Worm (Caenorhabditis elegans) whole organism, late embryonic: ENCODE data around the gene smf-2.

Source experiments
- F13H6.1 ChIP-seq: sonication (generic microtip); optimal IDR thresholded peaks from 2 replicates; lab custom pipeline; 2016; ENCODE audit warnings: missing genetic modification characterization, missing compliant biosample characterization
- K09A11.1 ChIP-seq: sonication (generic microtip); optimal IDR thresholded peaks from 2 replicates; lab custom pipeline; 2017; ENCODE audit warnings: antibody characterized with exemption, mild to moderate bottlenecking, missing genetic modification characterization, missing compliant biosample characterization; ENCODE audit not compliant: insufficient read depth
- T23F11.4 ChIP-seq: fragments of 200-800 bp; sonication (Bioruptor generic); optimal IDR thresholded peaks from 2 replicates; lab custom pipeline; 2018; ENCODE audit warnings: mild to moderate bottlenecking, missing genetic modification characterization, missing compliant biosample characterization
- Y22D7AL.16 ChIP-seq: sonication (generic microtip); optimal IDR thresholded peaks from 2 replicates; lab custom pipeline; 2016; ENCODE audit warnings: missing genetic modification characterization, missing compliant biosample characterization
- ceh-14 ChIP-seq: sonication (generic microtip); optimal IDR thresholded peaks from 2 replicates; lab custom pipeline; 2016; ENCODE audit warnings: missing genotype, missing genetic modification characterization, missing compliant biosample characterization
- ceh-18 ChIP-seq: sonication (generic microtip); optimal IDR thresholded peaks from 2 replicates; lab custom pipeline; 2016; ENCODE audit warnings: missing genetic modification characterization, missing compliant biosample characterization
- ceh-19 ChIP-seq: fragments of 200-800 bp; sonication (Bioruptor generic); optimal IDR thresholded peaks from 2 replicates; lab custom pipeline; 2018; ENCODE audit warnings: mild to moderate bottlenecking, missing genetic modification characterization, missing compliant biosample characterization
- ceh-22 ChIP-seq: sonication (generic microtip); optimal IDR thresholded peaks from 2 replicates; lab custom pipeline; 2017; ENCODE audit warnings: missing biosample characterization, missing genetic modification characterization
- ceh-24 ChIP-seq: sonication (generic microtip); optimal IDR thresholded peaks from 2 replicates; lab custom pipeline; 2016; ENCODE audit warnings: mild to moderate bottlenecking, missing genetic modification characterization, missing compliant biosample characterization
- ceh-30 ChIP-seq: fragments of 150-350 bp; optimal IDR thresholded peaks from 2 replicates; lab custom pipeline; 2014; ENCODE audit warnings: missing biosample characterization, missing genetic modification characterization
- ceh-31 ChIP-seq: sonication (generic microtip); optimal IDR thresholded peaks from 2 replicates; lab custom pipeline; 2016; ENCODE audit warnings: missing genetic modification characterization, missing compliant biosample characterization
- ceh-34 ChIP-seq: sonication (generic microtip); optimal IDR thresholded peaks from 2 replicates; lab custom pipeline; 2016; ENCODE audit warnings: mild to moderate bottlenecking, missing genetic modification characterization, missing compliant biosample characterization
- dmd-4 ChIP-seq: sonication (generic microtip); optimal IDR thresholded peaks from 2 replicates; lab custom pipeline; 2016; ENCODE audit warnings: borderline replicate concordance, missing genetic modification characterization, missing compliant biosample characterization
- dve-1 ChIP-seq: sonication (generic microtip); optimal IDR thresholded peaks from 2 replicates; lab custom pipeline; 2017; ENCODE audit warnings: antibody characterized with exemption, mild to moderate bottlenecking, missing genetic modification characterization, missing compliant biosample characterization
- elt-2 ChIP-seq: sonication (generic microtip); optimal IDR thresholded peaks from 2 replicates; lab custom pipeline; 2016; ENCODE audit warnings: missing genetic modification reagents, missing genetic modification characterization, missing compliant biosample characterization
- elt-4 ChIP-seq: sonication (generic microtip); optimal IDR thresholded peaks from 2 replicates; lab custom pipeline; 2016; ENCODE audit warnings: missing genetic modification characterization, missing compliant biosample characterization
- eyg-1 ChIP-seq: sonication (generic microtip); optimal IDR thresholded peaks from 2 replicates; lab custom pipeline; 2016; ENCODE audit warnings: missing genotype, missing genetic modification characterization, missing compliant biosample characterization
- hlh-30 ChIP-seq: sonication (generic microtip); optimal IDR thresholded peaks from 2 replicates; lab custom pipeline; 2017; ENCODE audit warnings: antibody characterized with exemption, missing genetic modification characterization, missing compliant biosample characterization; ENCODE audit not compliant: insufficient read depth
- hlh-8 ChIP-seq: sonication (generic microtip); optimal IDR thresholded peaks from 2 replicates; lab custom pipeline; 2016; ENCODE audit warnings: missing genotype, missing genetic modification characterization, missing compliant biosample characterization
- nfya-1 ChIP-seq: sonication (generic microtip); optimal IDR thresholded peaks from 2 replicates; lab custom pipeline; 2017; ENCODE audit warnings: missing genetic modification characterization, mild to moderate bottlenecking, missing compliant biosample characterization, antibody characterized with exemption, moderate library complexity
- npax-4 ChIP-seq: sonication (generic microtip); optimal IDR thresholded peaks from 2 replicates; lab custom pipeline; 2016; ENCODE audit warnings: missing genetic modification characterization, missing compliant biosample characterization
- odd-2 ChIP-seq: sonication (generic microtip); optimal IDR thresholded peaks from 2 replicates; lab custom pipeline; 2017; ENCODE audit warnings: antibody characterized with exemption, mild to moderate bottlenecking, missing genetic modification characterization, missing compliant biosample characterization
- pat-9 ChIP-seq: fragments of 200-800 bp; sonication (Bioruptor generic); optimal IDR thresholded peaks from 2 replicates; lab custom pipeline; 2018; ENCODE audit warnings: mild to moderate bottlenecking, missing genetic modification characterization, moderate library complexity, missing compliant biosample characterization
- pax-1 ChIP-seq: fragments of 150-350 bp; optimal IDR thresholded peaks from 2 replicates; lab custom pipeline; 2014; ENCODE audit warnings: missing biosample characterization, missing genetic modification characterization
- pqm-1 ChIP-seq: sonication (generic microtip); optimal IDR thresholded peaks from 2 replicates; lab custom pipeline; 2016; ENCODE audit warnings: missing genetic modification characterization, missing compliant biosample characterization
- pros-1 ChIP-seq: fragments of 150-350 bp; optimal IDR thresholded peaks from 2 replicates; lab custom pipeline; 2014; ENCODE audit warnings: missing biosample characterization, missing genetic modification reagents, missing genetic modification characterization
- ref-2 ChIP-seq: sonication (generic microtip); optimal IDR thresholded peaks from 2 replicates; lab custom pipeline; 2016; ENCODE audit warnings: missing genetic modification characterization, missing compliant biosample characterization
- rnt-1 ChIP-seq: sonication (generic microtip); optimal IDR thresholded peaks from 2 replicates; lab custom pipeline; 2016; ENCODE audit warnings: missing genetic modification characterization, missing compliant biosample characterization
- sdc-2 ChIP-seq: sonication (generic microtip); optimal IDR thresholded peaks from 2 replicates; lab custom pipeline; 2016; ENCODE audit warnings: missing genotype, missing genetic modification characterization, missing compliant biosample characterization
- sox-4 ChIP-seq: sonication (generic microtip); optimal IDR thresholded peaks from 2 replicates; lab custom pipeline; 2017; ENCODE audit warnings: mild to moderate bottlenecking, missing genetic modification characterization, inconsistent platforms, missing compliant biosample characterization
- syd-9 ChIP-seq: sonication (generic microtip); optimal IDR thresholded peaks from 2 replicates; lab custom pipeline; 2016; ENCODE audit warnings: mild to moderate bottlenecking, missing genetic modification characterization, moderate library complexity, missing compliant biosample characterization
- tbx-2 ChIP-seq: sonication (generic microtip); optimal IDR thresholded peaks from 2 replicates; lab custom pipeline; 2016; ENCODE audit warnings: missing genetic modification characterization, missing compliant biosample characterization
- unc-42 ChIP-seq: sonication (generic microtip); optimal IDR thresholded peaks from 2 replicates; lab custom pipeline; 2016; ENCODE audit warnings: missing genotype, missing genetic modification characterization, missing compliant biosample characterization
- unc-55 ChIP-seq: sonication (generic microtip); optimal IDR thresholded peaks from 2 replicates; lab custom pipeline; 2017; ENCODE audit warnings: missing biosample characterization, missing genetic modification reagents, missing genetic modification characterization
- zip-5 ChIP-seq: sonication (generic microtip); optimal IDR thresholded peaks from 2 replicates; lab custom pipeline; 2016; ENCODE audit warnings: missing genetic modification characterization, missing compliant biosample characterization

The smf-2 gene

ce11 chrX:6737329-6738008, 19.0 kb upstream of the smf-2 start:
- TF ChIP-seq ref-2 (tag; lab: Kevin White, UChicago) = peak; percentile 85
- peak; percentile 80 for TF ChIP-seq elt-2 (tag; lab: Kevin White, UChicago)
- peak; percentile 70 for TF ChIP-seq ceh-31
- peak; percentile 94 for TF ChIP-seq ceh-18
- TF ChIP-seq ceh-19 (GFP tag; lab: Kevin White, UChicago) = peak; percentile 4
- peak; percentile 38 for TF ChIP-seq K09A11.1 (tag; lab: Kevin White, UChicago)
- TF ChIP-seq rnt-1 (tag; lab: Kevin White, UChicago) = peak; percentile 92
- no peak for TF ChIP-seq ceh-22 (tag; lab: Kevin White, UChicago)
- no peak for TF ChIP-seq npax-4 (tag; lab: Kevin White, UChicago)
- TF ChIP-seq ceh-30 (tag; lab: Kevin White, UChicago) = peak; percentile 2
- peak; percentile 73 for TF ChIP-seq tbx-2 (tag; lab: Kevin White, UChicago)
- no peak for TF ChIP-seq pax-1
- peak; percentile 74 for TF ChIP-seq hlh-30 (tag; lab: Kevin White, UChicago)
- TF ChIP-seq sox-4 (tag; lab: Kevin White, UChicago) = peak; percentile 1
- TF ChIP-seq dve-1 (tag; lab: Kevin White, UChicago) = peak; percentile 41
- TF ChIP-seq T23F11.4 (GFP tag; lab: Kevin White, UChicago) = peak; percentile 41
- peak; percentile 55 for TF ChIP-seq nfya-1 (tag; lab: Kevin White, UChicago)
- TF ChIP-seq sdc-2 (tag; lab: Kevin White, UChicago) = peak; percentile 3
- TF ChIP-seq syd-9 (tag; lab: Kevin White, UChicago) = no peak
- TF ChIP-seq pros-1 (tag; lab: Kevin White, UChicago) = peak; percentile 62
- TF ChIP-seq odd-2 (tag; lab: Kevin White, UChicago) = no peak
- peak; percentile 69 for TF ChIP-seq unc-42 (tag; lab: Kevin White, UChicago)
- TF ChIP-seq pqm-1 (tag; lab: Kevin White, UChicago) = peak; percentile 50
- TF ChIP-seq unc-55 (GFP tag; lab: Kevin White, UChicago) = peak; percentile 90
- TF ChIP-seq eyg-1 (tag; lab: Kevin White, UChicago) = no peak
- no peak for TF ChIP-seq elt-4 (tag; lab: Kevin White, UChicago)
- TF ChIP-seq hlh-8 (tag; lab: Kevin White, UChicago) = peak; percentile 57
- no peak for TF ChIP-seq dmd-4 (tag; lab: Kevin White, UChicago)
- TF ChIP-seq Y22D7AL.16 (tag; lab: Kevin White, UChicago) = no peak
- TF ChIP-seq ceh-14 = no peak
- peak; percentile 65 for TF ChIP-seq ceh-34
- no peak for TF ChIP-seq ceh-24 (tag; lab: Kevin White, UChicago)
- peak; percentile 60 for TF ChIP-seq F13H6.1 (tag; lab: Kevin White, UChicago)
- TF ChIP-seq, all 69 proteins: peak for 22

ce11 chrX:6736358-6736991, 18.0 kb upstream of the smf-2 start:
- TF ChIP-seq elt-2 (tag; lab: Kevin White, UChicago) (peak; percentile 94), pqm-1 (tag; lab: Kevin White, UChicago) (peak; percentile 11), pat-9 (tag; lab: Kevin White, UChicago) (no peak), unc-42 (tag; lab: Kevin White, UChicago) (peak; percentile 63)

- TF ChIP-seq hlh-30 (tag; lab: Kevin White, UChicago) (peak; percentile 13), zip-5 (tag; lab: Kevin White, UChicago) (no peak)
These were observed 17.0 kb upstream of the smf-2 start for ce11 chrX:6735494-6735893.
